Fruit fly (Drosophila melanogaster) whole organism, embryonic: ENCODE measurements around the gene CG43221.

ENCODE experiments used
- BtbVII ChIP-seq: fragments of 200-800 bp; sonication (Bioruptor generic); optimal IDR thresholded peaks from 3 replicates; lab custom pipeline; 2017; ENCODE audit warnings: missing biosample characterization, mild to moderate bottlenecking, missing genetic modification characterization
- CG11695 ChIP-seq: fragments of 200-800 bp; sonication (Bioruptor generic); IDR thresholded peaks from 3 replicates; pipeline ENCODE4 v1.3.6; 2022; ENCODE audit warnings: missing biosample characterization, missing genetic modification characterization
- CG12104 ChIP-seq: fragments of 200-800 bp; sonication (Bioruptor generic); optimal IDR thresholded peaks from 3 replicates; lab custom pipeline; 2016; ENCODE audit warnings: missing biosample characterization, missing genetic modification characterization
- CG18599 ChIP-seq: fragments of 200-800 bp; sonication (Bioruptor generic); optimal IDR thresholded peaks from 3 replicates; lab custom pipeline; 2017; ENCODE audit warnings: missing biosample characterization, missing genetic modification characterization, mild to moderate bottlenecking, moderate library complexity, missing genetic modification reagents
- CG2202 ChIP-seq: fragments of 200-800 bp; sonication (Bioruptor generic); optimal IDR thresholded peaks from 2 replicates; lab custom pipeline; 2018; ENCODE audit warnings: missing biosample characterization, mild to moderate bottlenecking, missing genetic modification characterization
- CG30020 ChIP-seq: fragments of 200-800 bp; optimal IDR thresholded peaks from 2 replicates; lab custom pipeline; 2019; ENCODE audit warnings: missing biosample characterization, mild to moderate bottlenecking, missing genetic modification characterization, moderate library complexity
- CG31441 ChIP-seq: fragments of 200-800 bp; sonication (Bioruptor generic); IDR thresholded peaks from 2 replicates; pipeline ENCODE4 v1.3.6; 2022; ENCODE audit warnings: missing biosample characterization, missing genetic modification characterization
- CG32767 ChIP-seq: fragments of 200-800 bp; sonication (Bioruptor generic); IDR thresholded peaks from 2 replicates; pipeline ENCODE4 v1.3.6; 2022; ENCODE audit warnings: missing biosample characterization, missing genetic modification characterization
- CG34224 ChIP-seq: fragments of 200-800 bp; sonication (Bioruptor generic); IDR thresholded peaks from 3 replicates; pipeline ENCODE4 v1.3.6; 2022; ENCODE audit warnings: missing biosample characterization, missing genetic modification characterization; ENCODE audit not compliant: partially characterized antibody
- CG34422 ChIP-seq: fragments of 200-800 bp; sonication (Bioruptor generic); IDR thresholded peaks from 3 replicates; pipeline ENCODE4 v1.3.6; 2022; ENCODE audit warnings: missing biosample characterization, missing genetic modification characterization
- CG42726 ChIP-seq: fragments of 200-800 bp; sonication (Bioruptor generic); IDR thresholded peaks from 2 replicates; pipeline ENCODE4 v1.3.6; 2022; ENCODE audit warnings: missing biosample characterization, missing genetic modification characterization; ENCODE audit not compliant: partially characterized antibody
- CG43689 ChIP-seq: fragments of 200-800 bp; sonication (Bioruptor generic); IDR thresholded peaks from 2 replicates; pipeline ENCODE4 v1.3.6; 2022; ENCODE audit warnings: missing biosample characterization, missing genetic modification characterization
- CG4424 ChIP-seq: fragments of 200-800 bp; sonication (Bioruptor generic); optimal IDR thresholded peaks from 3 replicates; lab custom pipeline; 2016; ENCODE audit warnings: missing biosample characterization, missing genetic modification characterization
- CG6654 ChIP-seq: fragments of 200-800 bp; sonication (Bioruptor generic); optimal IDR thresholded peaks from 2 replicates; lab custom pipeline; 2017; ENCODE audit warnings: missing biosample characterization, mild to moderate bottlenecking, missing genetic modification characterization
- CG7271 ChIP-seq: fragments of 200-800 bp; sonication (Bioruptor generic); optimal IDR thresholded peaks from 2 replicates; lab custom pipeline; 2018; ENCODE audit warnings: missing biosample characterization, mild to moderate bottlenecking, missing genetic modification characterization, moderate library complexity
- CG8089 ChIP-seq: fragments of 200-800 bp; sonication (Bioruptor generic); optimal IDR thresholded peaks from 3 replicates; lab custom pipeline; 2016; ENCODE audit warnings: missing biosample characterization, missing genetic modification characterization
- CTCF ChIP-seq: fragments of 200-800 bp; sonication (Bioruptor generic); optimal IDR thresholded peaks from 2 replicates; lab custom pipeline; 2017; ENCODE audit warnings: missing biosample characterization, mild to moderate bottlenecking, missing genetic modification characterization, moderate library complexity
- CkIIα-i1 ChIP-seq: fragments of 200-800 bp; sonication (Bioruptor generic); IDR thresholded peaks from 2 replicates; pipeline ENCODE4 v1.3.6; 2022; ENCODE audit warnings: missing biosample characterization, missing genetic modification characterization
- D19B ChIP-seq: fragments of 200-800 bp; sonication (Bioruptor generic); optimal IDR thresholded peaks from 2 replicates; lab custom pipeline; 2017; ENCODE audit warnings: missing biosample characterization, mild to moderate bottlenecking, missing genetic modification characterization
- Dll ChIP-seq: fragments of 200-800 bp; sonication (Bioruptor generic); IDR thresholded peaks from 4 replicates; pipeline ENCODE4 v1.3.6; 2022; ENCODE audit warnings: missing biosample characterization, missing genetic modification characterization; ENCODE audit not compliant: partially characterized antibody
- Doc2 ChIP-seq: fragments of 200-800 bp; sonication (Bioruptor generic); IDR thresholded peaks from 2 replicates; pipeline ENCODE4 v1.3.6; 2022; ENCODE audit warnings: missing biosample characterization, missing genetic modification characterization
- Dp ChIP-seq: fragments of 200-800 bp; sonication (Bioruptor generic); optimal IDR thresholded peaks from 2 replicates; lab custom pipeline; 2018; ENCODE audit warnings: missing biosample characterization, mild to moderate bottlenecking, missing genetic modification characterization, moderate library complexity
- Drgx ChIP-seq: fragments of 200-800 bp; sonication (Bioruptor generic); IDR thresholded peaks from 2 replicates; pipeline ENCODE4 v1.3.6; 2022; ENCODE audit warnings: missing biosample characterization, missing genetic modification characterization
- HLH54F ChIP-seq: fragments of 200-800 bp; sonication (Bioruptor generic); optimal IDR thresholded peaks from 3 replicates; lab custom pipeline; 2016; ENCODE audit warnings: missing biosample characterization, missing genetic modification characterization
- HmgZ ChIP-seq: fragments of 200-800 bp; sonication (Bioruptor generic); optimal IDR thresholded peaks from 2 replicates; lab custom pipeline; 2018; ENCODE audit warnings: missing biosample characterization, mild to moderate bottlenecking, missing genetic modification characterization
- MESR4 ChIP-seq: fragments of 200-800 bp; sonication (Bioruptor generic); optimal IDR thresholded peaks from 2 replicates; lab custom pipeline; 2018; ENCODE audit warnings: missing biosample characterization, mild to moderate bottlenecking, missing genetic modification characterization, moderate library complexity
- NC2α ChIP-seq: fragments of 200-800 bp; sonication (Bioruptor generic); optimal IDR thresholded peaks from 2 replicates; lab custom pipeline; 2016; ENCODE audit warnings: missing biosample characterization, missing genetic modification characterization
- Pdp1 ChIP-seq, 2 experiments: fragments of 200-800 bp; sonication (Bioruptor generic); optimal IDR thresholded peaks; 3 replicates each; lab custom pipeline; 2016; ENCODE audit warnings: missing biosample characterization in 2 of 2, missing genetic modification characterization in 2 of 2, mild to moderate bottlenecking in 1 of 2, moderate library complexity in 1 of 2
- Sin3A ChIP-seq: fragments of >200 bp; optimal IDR thresholded peaks from 2 replicates; lab custom pipeline; 2018
- abd-A ChIP-seq: fragments of 200-800 bp; sonication (Bioruptor generic); optimal IDR thresholded peaks from 3 replicates; lab custom pipeline; 2019; ENCODE audit warnings: missing biosample characterization, mild to moderate bottlenecking, missing genetic modification characterization, moderate library complexity
- ato ChIP-seq: fragments of 200-800 bp; sonication (Bioruptor generic); IDR thresholded peaks from 2 replicates; pipeline ENCODE4 v1.3.6; 2022; ENCODE audit warnings: missing biosample characterization, missing genetic modification characterization; ENCODE audit not compliant: partially characterized antibody
- bbx ChIP-seq: fragments of 200-800 bp; sonication (Bioruptor generic); IDR thresholded peaks from 2 replicates; pipeline ENCODE4 v1.3.6; 2022; ENCODE audit warnings: missing biosample characterization, missing genetic modification characterization; ENCODE audit not compliant: partially characterized antibody
- chinmo ChIP-seq: fragments of 200-800 bp; sonication (Bioruptor generic); IDR thresholded peaks from 4 replicates; pipeline ENCODE4 v1.3.6; 2022; ENCODE audit warnings: missing biosample characterization, missing genetic modification characterization; ENCODE audit not compliant: partially characterized antibody
- fu2 ChIP-seq: fragments of 200-800 bp; sonication (Bioruptor generic); optimal IDR thresholded peaks from 2 replicates; lab custom pipeline; 2016; ENCODE audit warnings: missing biosample characterization, missing genetic modification characterization
- gt ChIP-seq: fragments of 200-800 bp; sonication (Bioruptor generic); IDR thresholded peaks from 2 replicates; pipeline ENCODE4 v1.3.6; 2022; ENCODE audit warnings: missing biosample characterization, missing genetic modification characterization
- hkb ChIP-seq, 2 experiments: fragments of 200-800 bp in 1 of 2; fragments of >200 bp in 1 of 2; sonication (Bioruptor generic) in 1 of 2; IDR thresholded peaks in 1 of 2; optimal IDR thresholded peaks in 1 of 2; 2 replicates each; pipeline versions ENCODE4 v1.3.6 to Lab custom; 2017 to 2022; ENCODE audit warnings: missing biosample characterization in 1 of 2, missing genetic modification characterization in 1 of 2
- lab ChIP-seq: fragments of 200-800 bp; sonication (Bioruptor generic); optimal IDR thresholded peaks from 3 replicates; lab custom pipeline; 2017; ENCODE audit warnings: missing biosample characterization, missing genetic modification characterization, mild to moderate bottlenecking, moderate library complexity, missing genetic modification reagents
- lov ChIP-seq, 2 experiments: fragments of 200-800 bp in 1 of 2; fragments of >200 bp in 1 of 2; sonication (Bioruptor generic) in 1 of 2; IDR thresholded peaks in 1 of 2; optimal IDR thresholded peaks in 1 of 2; 2 replicates in 1 of 2; 3 replicates in 1 of 2; pipeline versions ENCODE4 v1.3.6 to Lab custom; 2017 to 2022; ENCODE audit warnings: missing biosample characterization in 1 of 2, missing genetic modification characterization in 1 of 2
- maf-S ChIP-seq: fragments of 200-800 bp; sonication (Bioruptor generic); optimal IDR thresholded peaks from 2 replicates; lab custom pipeline; 2016; ENCODE audit warnings: missing biosample characterization, missing genetic modification characterization
- onecut ChIP-seq: fragments of 200-800 bp; sonication (Bioruptor generic); IDR thresholded peaks from 2 replicates; pipeline ENCODE4 v1.3.6; 2022; ENCODE audit warnings: missing biosample characterization, missing genetic modification characterization
- pita ChIP-seq: fragments of 200-800 bp; sonication (Bioruptor generic); optimal IDR thresholded peaks from 2 replicates; lab custom pipeline; 2017; ENCODE audit warnings: missing biosample characterization, mild to moderate bottlenecking, missing genetic modification characterization
- row ChIP-seq: fragments of 200-800 bp; sonication (Bioruptor generic); IDR thresholded peaks from 3 replicates; pipeline ENCODE4 v1.3.6; 2022; ENCODE audit warnings: missing biosample characterization, missing genetic modification characterization
- run ChIP-seq: fragments of 200-800 bp; sonication (Bioruptor generic); optimal IDR thresholded peaks from 3 replicates; lab custom pipeline; 2018; ENCODE audit warnings: missing biosample characterization, mild to moderate bottlenecking, missing genetic modification characterization
- seq ChIP-seq: fragments of 200-800 bp; sonication (Bioruptor generic); IDR thresholded peaks from 2 replicates; pipeline ENCODE4 v1.3.6; 2022; ENCODE audit warnings: missing biosample characterization, missing genetic modification characterization
- sima ChIP-seq: fragments of 200-800 bp; sonication (Bioruptor generic); optimal IDR thresholded peaks from 2 replicates; lab custom pipeline; 2016; ENCODE audit warnings: missing biosample characterization, missing genetic modification characterization
- tgo ChIP-seq: fragments of 200-800 bp; sonication (Bioruptor generic); IDR thresholded peaks from 3 replicates; pipeline ENCODE4 v1.3.6; 2022; ENCODE audit warnings: missing biosample characterization, missing genetic modification characterization
- tna ChIP-seq: fragments of 200-800 bp; sonication (Bioruptor generic); IDR thresholded peaks from 2 replicates; pipeline ENCODE4 v1.3.6; 2022; ENCODE audit warnings: missing biosample characterization, missing genetic modification characterization; ENCODE audit not compliant: partially characterized antibody
- z ChIP-seq: fragments of 200-800 bp; sonication (Bioruptor generic); IDR thresholded peaks from 3 replicates; pipeline ENCODE4 v1.3.6; 2022; ENCODE audit warnings: missing biosample characterization, missing genetic modification characterization

CG43221 gene

dm6 chr2L:17449608-17450504, 35.7 kb upstream of the CG43221 start, which contains the start of gene dl (continued):
- no peak for TF ChIP-seq CG30020 (tag; lab: Kevin White, UChicago)
- 0 out of 2 replicates have a peak, but pooled peaks have one; percentile 4 for TF ChIP-seq onecut (GFP tag; lab: Robert Waterston, UW)
- no peak for TF ChIP-seq CG12104
- peak; percentile 35; the same call in 1 of the 2 replicates for TF ChIP-seq ato (GFP tag; lab: Robert Waterston, UW)
- peak; percentile 18; the same call in 1 of the 3 replicates for TF ChIP-seq CG34422
- no peak for TF ChIP-seq seq
- TF ChIP-seq gt (GFP tag; lab: Robert Waterston, UW), result no peak
- TF ChIP-seq CG32767 (GFP tag; lab: Robert Waterston, UW), result no peak
- TF ChIP-seq Drgx, result peak; percentile 68
- no peak for TF ChIP-seq Dll (GFP tag; lab: Robert Waterston, UW)
- no peak for TF ChIP-seq run (tag; lab: Kevin White, UChicago)
- no peak for TF ChIP-seq maf-S (GFP tag; lab: Kevin White, UChicago)
- no peak for TF ChIP-seq fu2 (GFP tag; lab: Kevin White, UChicago)
- no peak for TF ChIP-seq lov (optimal IDR thresholded peaks at IDR 0.05; lab: Kevin White, UChicago)
- TF ChIP-seq lov (GFP tag; IDR thresholded peaks at IDR 0.05; lab: Robert Waterston, UW), result no peak
- TF ChIP-seq bbx (GFP tag; lab: Robert Waterston, UW), result no peak
- TF ChIP-seq lab (GFP tag; lab: Kevin White, UChicago), result peak; percentile 40
- no peak for TF ChIP-seq CG6654 (GFP tag; lab: Kevin White, UChicago)
- TF ChIP-seq BtbVII (GFP tag; lab: Kevin White, UChicago), result no peak
- TF ChIP-seq HLH54F (GFP tag; lab: Kevin White, UChicago), result no peak
- no peak for TF ChIP-seq Sin3A (lab: Kevin White, UChicago)
- peak; percentile 55; the same call in 2 of the 3 replicates for TF ChIP-seq row
- no peak for TF ChIP-seq CG43689 (GFP tag; lab: Robert Waterston, UW)
- TF ChIP-seq tna (GFP tag; lab: Robert Waterston, UW), result no peak
- peak; percentile 2 for TF ChIP-seq CG18599 (GFP tag; lab: Kevin White, UChicago)
- TF ChIP-seq CG2202, result no peak
- peak; percentile 84 for TF ChIP-seq D19B
- no peak for TF ChIP-seq CkIIα-i1 (GFP tag; lab: Robert Waterston, UW)
- TF ChIP-seq z (GFP tag; lab: Robert Waterston, UW), result no peak
- TF ChIP-seq NC2α, result no peak
- TF ChIP-seq CG34224 (GFP tag; lab: Robert Waterston, UW), result peak; percentile 33; the same call in 1 of the 3 replicates
- TF ChIP-seq sima (GFP tag; lab: Kevin White, UChicago), result no peak
- no peak for TF ChIP-seq Doc2
- no peak for TF ChIP-seq pita (GFP tag; lab: Kevin White, UChicago)
- no peak for TF ChIP-seq CTCF (GFP tag; lab: Kevin White, UChicago)
- TF ChIP-seq MESR4 (GFP tag; lab: Kevin White, UChicago), result no peak
- peak in 1 of 2 experiments; percentile 81 for TF ChIP-seq Pdp1 (GFP tag; optimal IDR thresholded peaks at IDR 0.05; lab: Kevin White, UChicago)
- no peak; the same call in 1 of the 2 replicates for TF ChIP-seq CG42726 (GFP tag; lab: Robert Waterston, UW)
- peak; percentile 27 for TF ChIP-seq Dp (GFP tag; lab: Kevin White, UChicago)
- no peak for TF ChIP-seq CG7271 (tag; lab: Kevin White, UChicago)
- TF ChIP-seq CG11695 (GFP tag; lab: Robert Waterston, UW), result no peak
- TF ChIP-seq chinmo (GFP tag; lab: Robert Waterston, UW), result peak; percentile 85; the same call in 3 of the 4 replicates
- TF ChIP-seq hkb (optimal IDR thresholded peaks at IDR 0.05; lab: Kevin White, UChicago), result no peak
- peak; percentile 9; the same call in 1 of the 2 replicates for TF ChIP-seq hkb (GFP tag; IDR thresholded peaks at IDR 0.05; lab: Robert Waterston, UW)
- TF ChIP-seq abd-A (tag; lab: Kevin White, UChicago), result peak; percentile 69
- TF ChIP-seq CG31441 (GFP tag; lab: Robert Waterston, UW), result no peak
- no peak for TF ChIP-seq CG8089
- no peak for TF ChIP-seq HmgZ (tag; lab: Kevin White, UChicago)
- no peak for TF ChIP-seq tgo (GFP tag; lab: Robert Waterston, UW)
- TF ChIP-seq CG4424 (GFP tag; lab: Kevin White, UChicago), result peak; percentile 11
